ENCODE assay signal across 5 fruit fly cellular contexts in the genomic region with DNA sequence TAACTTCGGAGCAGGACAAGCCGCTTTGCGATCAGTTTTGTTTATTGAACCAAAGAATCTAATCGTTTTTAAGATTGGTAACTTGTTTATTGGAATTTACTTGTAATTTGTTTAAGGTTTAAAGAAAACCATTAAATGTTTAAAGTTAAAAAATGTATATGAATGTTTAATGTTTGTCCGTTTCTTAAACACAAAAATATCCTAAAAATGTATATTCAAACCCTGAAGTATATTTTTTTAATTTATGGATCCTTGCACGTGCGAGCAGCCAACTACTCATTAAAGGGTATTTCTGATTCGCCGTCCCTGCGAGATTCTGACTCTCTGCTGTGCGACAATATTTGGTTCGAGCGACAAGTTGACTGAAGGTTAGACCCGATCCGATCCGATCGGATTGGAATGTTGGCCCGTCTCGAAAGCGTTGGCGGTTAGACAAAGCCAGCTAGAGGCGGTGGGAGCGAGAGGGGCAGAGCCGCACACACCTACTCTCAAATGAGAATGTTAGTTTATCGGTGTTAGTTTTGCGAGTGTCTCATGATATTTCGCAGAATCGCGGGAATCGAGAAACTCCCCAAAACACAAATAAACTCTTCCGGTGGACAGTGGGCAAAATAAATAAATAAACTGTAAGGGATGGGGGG.
A peak's percentile ranks its signal among the peaks of the same experiment; 100 is the strongest.
TF ChIP-seq lines count a peak whose summit lies in the region.

No protein-coding gene starts in this region.

TF ChIP-seq in whole organism, adult, 20 proteins besides CTCF, POLR2A, EP300 and RAD21 (continued from another document):
- TF ChIP-seq CG5204 (GFP tag; optimal IDR thresholded peaks at IDR 0.05; lab: Kevin White, UChicago) (peak; percentile 78), CG11617 (GFP tag; optimal IDR thresholded peaks at IDR 0.05; lab: Kevin White, UChicago) (peak; percentile 94), bab1 (GFP tag; optimal IDR thresholded peaks at IDR 0.05; lab: Kevin White, UChicago) (peak; percentile 97), pad (GFP tag; optimal IDR thresholded peaks at IDR 0.05; lab: Kevin White, UChicago) (peak; percentile 76)

TF ChIP-seq in whole organism, embryonic, 481 proteins besides CTCF, POLR2A, EP300 and RAD21 (continued from another document and continues in another):
- TF ChIP-seq MTF-1 (GFP tag; optimal IDR thresholded peaks at IDR 0.05; lab: Kevin White, UChicago; ENCODE audit: borderline replicate concordance) (no peak), abd-A (tag; optimal IDR thresholded peaks at IDR 0.05; lab: Kevin White, UChicago) (no peak), eyg (GFP tag; optimal IDR thresholded peaks at IDR 0.05; lab: Kevin White, UChicago) (peak; percentile 69), cwo (GFP tag; optimal IDR thresholded peaks at IDR 0.05; lab: Kevin White, UChicago) (peak; percentile 82), CG5245 (GFP tag; optimal IDR thresholded peaks at IDR 0.05; lab: Kevin White, UChicago) (peak; percentile 75), vvl (GFP tag; IDR thresholded peaks at IDR 0.05; lab: Robert Waterston, UW) (peak; percentile 69; the same call in 1 of the 2 replicates), sna (GFP tag; IDR thresholded peaks at IDR 0.05; lab: Robert Waterston, UW; ENCODE audit: partially characterized antibody) (no peak), CG10209 (GFP tag; optimal IDR thresholded peaks at IDR 0.05; lab: Kevin White, UChicago) (peak; percentile 89), CG31224 (GFP tag; IDR thresholded peaks at IDR 0.05; lab: Robert Waterston, UW) (peak; percentile 62; the same call in 1 of the 2 replicates), NFAT (GFP tag; IDR thresholded peaks at IDR 0.05; lab: Robert Waterston, UW) (no peak), Sox102F (GFP tag; optimal IDR thresholded peaks at IDR 0.05; lab: Kevin White, UChicago) (peak; percentile 85), HmgZ (tag; optimal IDR thresholded peaks at IDR 0.05; lab: Kevin White, UChicago) (peak; percentile 79), cato (GFP tag; optimal IDR thresholded peaks at IDR 0.05; lab: Kevin White, UChicago; ENCODE audit: borderline replicate concordance) (peak; percentile 61), CG6175 (GFP tag; IDR thresholded peaks at IDR 0.05; lab: Robert Waterston, UW) (no peak), Vsx1 (GFP tag; optimal IDR thresholded peaks at IDR 0.05; lab: Kevin White, UChicago) (peak; percentile 72), br (optimal IDR thresholded peaks at IDR 0.05; lab: Kevin White, UChicago) (no peak), pzg (GFP tag; optimal IDR thresholded peaks at IDR 0.05; lab: Kevin White, UChicago) (no peak), CG5953 (GFP tag; IDR thresholded peaks at IDR 0.05; lab: Robert Waterston, UW) (no peak), sima (GFP tag; optimal IDR thresholded peaks at IDR 0.05; lab: Kevin White, UChicago) (peak; percentile 49), HLHmδ (GFP tag; optimal IDR thresholded peaks at IDR 0.05; lab: Kevin White, UChicago) (no peak), CG10267 (tag; optimal IDR thresholded peaks at IDR 0.05; lab: Kevin White, UChicago) (peak; percentile 85), CG11398 (GFP tag; optimal IDR thresholded peaks at IDR 0.05; lab: Kevin White, UChicago) (peak; percentile 68), Ravus (GFP tag; IDR thresholded peaks at IDR 0.05; lab: Robert Waterston, UW) (peak; percentile 14; the same call in 1 of the 2 replicates), CG15601 (tag; optimal IDR thresholded peaks at IDR 0.05; lab: Kevin White, UChicago) (peak; percentile 83), lov (optimal IDR thresholded peaks at IDR 0.05; lab: Kevin White, UChicago) (no peak), lov (GFP tag; IDR thresholded peaks at IDR 0.05; lab: Robert Waterston, UW) (no peak), CG43689 (GFP tag; IDR thresholded peaks at IDR 0.05; lab: Robert Waterston, UW) (0 out of 2 replicates have a peak, but pooled peaks have one; percentile 30), CrebB (tag; optimal IDR thresholded peaks at IDR 0.05; lab: Kevin White, UChicago) (peak; percentile 65), salm (tag; optimal IDR thresholded peaks at IDR 0.05; lab: Kevin White, UChicago) (peak; percentile 71)

TF ChIP-seq in whole organism, prepupa, 60 proteins besides CTCF, POLR2A, EP300 and RAD21 (continued from another document and continues in another):
- TF ChIP-seq acj6 (GFP tag; optimal IDR thresholded peaks at IDR 0.05; lab: Kevin White, UChicago) = peak; percentile 86
- TF ChIP-seq Sox14 (GFP tag; optimal IDR thresholded peaks at IDR 0.05; lab: Kevin White, UChicago) = peak; percentile 91
- TF ChIP-seq net (GFP tag; optimal IDR thresholded peaks at IDR 0.05; lab: Kevin White, UChicago) = peak; percentile 90
- TF ChIP-seq CG15336 (GFP tag; IDR thresholded peaks at IDR 0.05; lab: Robert Waterston, UW) = peak; percentile 92
- peak; percentile 88 for TF ChIP-seq achi (GFP tag; optimal IDR thresholded peaks at IDR 0.05; lab: Kevin White, UChicago)
- peak; percentile 57 for TF ChIP-seq fd85E (GFP tag; optimal IDR thresholded peaks at IDR 0.05; lab: Kevin White, UChicago)
- peak; percentile 98 for TF ChIP-seq Eip78C (GFP tag; lab: Kevin White, UChicago)
- TF ChIP-seq CG6276 (GFP tag; optimal IDR thresholded peaks at IDR 0.05; lab: Kevin White, UChicago) = peak; percentile 92
- peak; percentile 74; the same call in 2 of the 3 replicates for TF ChIP-seq CG6163 (GFP tag; IDR thresholded peaks at IDR 0.05; lab: Robert Waterston, UW)
- peak; percentile 94 for TF ChIP-seq topi (GFP tag; optimal IDR thresholded peaks at IDR 0.05; lab: Kevin White, UChicago)
- TF ChIP-seq CG1621 (tag; optimal IDR thresholded peaks at IDR 0.05; lab: Kevin White, UChicago) = peak; percentile 64
- peak; percentile 93 for TF ChIP-seq lz (GFP tag; optimal IDR thresholded peaks at IDR 0.05; lab: Kevin White, UChicago)
- peak; percentile 89 for TF ChIP-seq CG8632 (GFP tag; optimal IDR thresholded peaks at IDR 0.05; lab: Kevin White, UChicago)
- peak; percentile 88 for TF ChIP-seq CG6792 (GFP tag; optimal IDR thresholded peaks at IDR 0.05; lab: Kevin White, UChicago)
- TF ChIP-seq Sox102F (GFP tag; optimal IDR thresholded peaks at IDR 0.05; lab: Kevin White, UChicago) = peak; percentile 92
- TF ChIP-seq Hr39 (GFP tag; optimal IDR thresholded peaks at IDR 0.05; lab: Kevin White, UChicago) = peak; percentile 87
- peak; percentile 88 for TF ChIP-seq CG31627 (GFP tag; optimal IDR thresholded peaks at IDR 0.05; lab: Kevin White, UChicago)
- peak; percentile 84 for TF ChIP-seq fd59A (GFP tag; optimal IDR thresholded peaks at IDR 0.05; lab: Kevin White, UChicago)
- TF ChIP-seq CG6808 (GFP tag; optimal IDR thresholded peaks at IDR 0.05; lab: Kevin White, UChicago) = peak; percentile 92
- peak; percentile 90 for TF ChIP-seq Smox (GFP tag; optimal IDR thresholded peaks at IDR 0.05; lab: Kevin White, UChicago)
- peak; percentile 71 for TF ChIP-seq Lpt (GFP tag; optimal IDR thresholded peaks at IDR 0.05; lab: Kevin White, UChicago)
- peak; percentile 75 for TF ChIP-seq CG11902 (GFP tag; optimal IDR thresholded peaks at IDR 0.05; lab: Kevin White, UChicago)
- TF ChIP-seq CG6854 (GFP tag; optimal IDR thresholded peaks at IDR 0.05; lab: Kevin White, UChicago) = peak; percentile 57
- peak; percentile 89 for TF ChIP-seq CG8119 (GFP tag; IDR thresholded peaks at IDR 0.05; lab: Robert Waterston, UW)
- TF ChIP-seq Sox15 (GFP tag; optimal IDR thresholded peaks at IDR 0.05; lab: Kevin White, UChicago) = peak; percentile 76
- TF ChIP-seq Ets21C (GFP tag; optimal IDR thresholded peaks at IDR 0.05; lab: Kevin White, UChicago) = peak; percentile 82
- peak; percentile 89 to 92 for TF ChIP-seq ss (GFP tag; optimal IDR thresholded peaks at IDR 0.05; lab: Kevin White, UChicago)
- TF ChIP-seq dac (GFP tag; optimal IDR thresholded peaks at IDR 0.05; lab: Kevin White, UChicago) = peak; percentile 80
- peak; percentile 83 for TF ChIP-seq Ets96B (tag; optimal IDR thresholded peaks at IDR 0.05; lab: Kevin White, UChicago)
- peak; percentile 85 for TF ChIP-seq CG8319 (GFP tag; optimal IDR thresholded peaks at IDR 0.05; lab: Kevin White, UChicago)
- peak; percentile 56 for TF ChIP-seq Gug (GFP tag; IDR thresholded peaks at IDR 0.05; lab: Robert Waterston, UW)

TF ChIP-seq in whole organism, pupa, 21 proteins besides CTCF, POLR2A, EP300 and RAD21 (continued from another document):
- TF ChIP-seq CG8159 (tag; optimal IDR thresholded peaks at IDR 0.05; lab: Kevin White, UChicago) (peak; percentile 90), rn (GFP tag; IDR thresholded peaks at IDR 0.05; lab: Robert Waterston, UW) (0 out of 2 replicates have a peak, but pooled peaks have one; percentile 24), CG15710 (tag; optimal IDR thresholded peaks at IDR 0.05; lab: Kevin White, UChicago) (peak; percentile 89)

TF ChIP-seq in whole organism, wandering third instar larva, 38 proteins besides CTCF, POLR2A, EP300 and RAD21 (continued from another document):
- peak; percentile 92 for TF ChIP-seq Sp1 (GFP tag; optimal IDR thresholded peaks at IDR 0.05; lab: Kevin White, UChicago)
- no peak for TF ChIP-seq dl (GFP tag; optimal IDR thresholded peaks at IDR 0.05; lab: Kevin White, UChicago; ENCODE audit: insufficient read depth in 1 of 2, partially characterized antibody in 2 of 2)
- TF ChIP-seq usp (GFP tag; optimal IDR thresholded peaks at IDR 0.05; lab: Kevin White, UChicago) = no peak
- peak in 1 of 2 experiments; percentile 88 for TF ChIP-seq foxo (GFP tag; optimal IDR thresholded peaks at IDR 0.05; lab: Kevin White, UChicago)
- TF ChIP-seq woc (GFP tag; optimal IDR thresholded peaks at IDR 0.05; lab: Kevin White, UChicago) = peak; percentile 95
- TF ChIP-seq GATAd (GFP tag; optimal IDR thresholded peaks at IDR 0.05; lab: Kevin White, UChicago) = no peak
- TF ChIP-seq pan (optimal IDR thresholded peaks at IDR 0.05; lab: Kevin White, UChicago) = no peak
- TF ChIP-seq Myc (optimal IDR thresholded peaks at IDR 0.05; lab: Kevin White, UChicago) = no peak
- TF ChIP-seq Hr83 (GFP tag; optimal IDR thresholded peaks at IDR 0.05; lab: Kevin White, UChicago; ENCODE audit: poor library complexity, severe bottlenecking) = no peak
- TF ChIP-seq sv (GFP tag; optimal IDR thresholded peaks at IDR 0.05; lab: Kevin White, UChicago) = peak; percentile 84
- no peak for TF ChIP-seq Abd-B (GFP tag; optimal IDR thresholded peaks at IDR 0.05; lab: Kevin White, UChicago)
- TF ChIP-seq Hr78 (GFP tag; optimal IDR thresholded peaks at IDR 0.05; lab: Kevin White, UChicago) = no peak
- no peak for TF ChIP-seq Vsx2 (GFP tag; optimal IDR thresholded peaks at IDR 0.05; lab: Kevin White, UChicago; ENCODE audit: partially characterized antibody)
- peak; percentile 91 for TF ChIP-seq fru (GFP tag; optimal IDR thresholded peaks at IDR 0.05; lab: Kevin White, UChicago)
- peak; percentile 89 for TF ChIP-seq br (GFP tag; optimal IDR thresholded peaks at IDR 0.05; lab: Kevin White, UChicago)
- TF ChIP-seq CG9705 (GFP tag; optimal IDR thresholded peaks at IDR 0.05; lab: Kevin White, UChicago) = peak; percentile 81
- no peak for TF ChIP-seq jim (GFP tag; optimal IDR thresholded peaks at IDR 0.05; lab: Kevin White, UChicago)
- peak; percentile 83 for TF ChIP-seq ey (GFP tag; optimal IDR thresholded peaks at IDR 0.05; lab: Kevin White, UChicago)
